Fruit fly (Drosophila melanogaster) whole organism, prepupa: ENCODE results near the gene tara.

Source experiments
- CG10631 ChIP-seq: fragments of 200-800 bp; sonication (Bioruptor generic); optimal IDR thresholded peaks from 2 replicates; lab custom pipeline; 2016; ENCODE audit warnings: missing biosample characterization, missing genetic modification characterization
- CG10669 ChIP-seq: fragments of 200-800 bp; sonication (Bioruptor generic); optimal IDR thresholded peaks from 3 replicates; lab custom pipeline; 2018; ENCODE audit warnings: missing biosample characterization, mild to moderate bottlenecking, missing genetic modification characterization, moderate library complexity
- CG11294 ChIP-seq: fragments of 200-800 bp; sonication (Bioruptor generic); IDR thresholded peaks from 2 replicates; pipeline ENCODE4 v1.3.6; 2022; ENCODE audit warnings: missing biosample characterization, missing genetic modification characterization
- CG11762 ChIP-seq: fragments of 200-800 bp; sonication (Bioruptor generic); optimal IDR thresholded peaks from 3 replicates; lab custom pipeline; 2016; ENCODE audit warnings: missing biosample characterization, missing genetic modification characterization; ENCODE audit not compliant: insufficient read depth
- CG11902 ChIP-seq: fragments of 200-800 bp; sonication (Bioruptor generic); optimal IDR thresholded peaks from 3 replicates; lab custom pipeline; 2016; ENCODE audit warnings: missing biosample characterization, missing genetic modification characterization
- CG15336 ChIP-seq: fragments of 200-800 bp; sonication (Bioruptor generic); IDR thresholded peaks from 2 replicates; pipeline ENCODE4 v1.3.6; 2022; ENCODE audit warnings: missing biosample characterization, missing genetic modification characterization
- CG1621 ChIP-seq: fragments of 200-800 bp; sonication (Bioruptor generic); optimal IDR thresholded peaks from 3 replicates; lab custom pipeline; 2018; ENCODE audit warnings: missing biosample characterization, mild to moderate bottlenecking, missing genetic modification characterization
- CG16779 ChIP-seq: fragments of 200-800 bp; sonication (Bioruptor generic); optimal IDR thresholded peaks from 3 replicates; lab custom pipeline; 2017; ENCODE audit warnings: missing biosample characterization, mild to moderate bottlenecking, missing genetic modification characterization
- CG31627 ChIP-seq: fragments of 200-800 bp; sonication (Bioruptor generic); optimal IDR thresholded peaks from 3 replicates; lab custom pipeline; 2016; ENCODE audit warnings: missing biosample characterization, missing genetic modification characterization
- CG32006 ChIP-seq: fragments of 200-800 bp; sonication (Bioruptor generic); optimal IDR thresholded peaks from 3 replicates; lab custom pipeline; 2017; ENCODE audit warnings: missing biosample characterization, mild to moderate bottlenecking, missing genetic modification characterization
- CG34406 ChIP-seq: fragments of 200-800 bp; sonication (Bioruptor generic); optimal IDR thresholded peaks from 3 replicates; lab custom pipeline; 2016; ENCODE audit warnings: missing biosample characterization, missing genetic modification characterization
- CG4318 ChIP-seq: fragments of 200-800 bp; sonication (Bioruptor generic); optimal IDR thresholded peaks from 3 replicates; lab custom pipeline; 2017; ENCODE audit warnings: missing biosample characterization, mild to moderate bottlenecking, missing genetic modification characterization
- CG6163 ChIP-seq: fragments of 200-800 bp; sonication (Bioruptor generic); IDR thresholded peaks from 3 replicates; pipeline ENCODE4 v1.3.6; 2022; ENCODE audit warnings: missing biosample characterization, missing genetic modification characterization
- CG6276 ChIP-seq: fragments of 200-800 bp; sonication (Bioruptor generic); optimal IDR thresholded peaks from 2 replicates; lab custom pipeline; 2017; ENCODE audit warnings: missing biosample characterization, mild to moderate bottlenecking, missing genetic modification characterization
- CG6792 ChIP-seq: fragments of 200-800 bp; sonication (Bioruptor generic); optimal IDR thresholded peaks from 3 replicates; lab custom pipeline; 2016; ENCODE audit warnings: missing biosample characterization, missing genetic modification characterization
- CG6854 ChIP-seq: fragments of 200-800 bp; sonication (Bioruptor generic); optimal IDR thresholded peaks from 2 replicates; lab custom pipeline; 2017; ENCODE audit warnings: missing biosample characterization, mild to moderate bottlenecking, missing genetic modification characterization
- CG8319 ChIP-seq: fragments of 200-800 bp; sonication (Bioruptor generic); optimal IDR thresholded peaks from 3 replicates; lab custom pipeline; 2016; ENCODE audit warnings: missing biosample characterization, missing genetic modification characterization
- CG8632 ChIP-seq: fragments of 200-800 bp; sonication (Bioruptor generic); optimal IDR thresholded peaks from 3 replicates; lab custom pipeline; 2016; ENCODE audit warnings: missing biosample characterization, missing genetic modification characterization
- CG9139 ChIP-seq: fragments of 200-800 bp; sonication (Bioruptor generic); optimal IDR thresholded peaks from 3 replicates; lab custom pipeline; 2017; ENCODE audit warnings: missing biosample characterization, mild to moderate bottlenecking, missing genetic modification characterization
- Eip93F ChIP-seq: fragments of 200-800 bp; sonication (Bioruptor generic); optimal IDR thresholded peaks from 2 replicates; lab custom pipeline; 2016; ENCODE audit warnings: missing biosample characterization, mild to moderate bottlenecking, missing genetic modification characterization
- Ets21C ChIP-seq: fragments of 200-800 bp; sonication (Bioruptor generic); optimal IDR thresholded peaks from 3 replicates; lab custom pipeline; 2016; ENCODE audit warnings: missing biosample characterization, missing genetic modification characterization
- Gug ChIP-seq: fragments of 200-800 bp; sonication (Bioruptor generic); IDR thresholded peaks from 2 replicates; pipeline ENCODE4 v1.3.6; 2022; ENCODE audit warnings: missing biosample characterization, missing genetic modification characterization
- Hr38 ChIP-seq: sonication (Bioruptor generic); optimal IDR thresholded peaks from 2 replicates; lab custom pipeline; 2016; ENCODE audit warnings: missing biosample characterization, missing genetic modification characterization
- Hr4 ChIP-seq: fragments of 200-800 bp; sonication (Bioruptor generic); optimal IDR thresholded peaks from 3 replicates; lab custom pipeline; 2016; ENCODE audit warnings: missing biosample characterization, missing genetic modification characterization
- Lpt ChIP-seq: fragments of 200-800 bp; sonication (Bioruptor generic); optimal IDR thresholded peaks from 3 replicates; lab custom pipeline; 2016; ENCODE audit warnings: missing biosample characterization, missing genetic modification characterization
- Met ChIP-seq: fragments of 200-800 bp; sonication (Bioruptor generic); optimal IDR thresholded peaks from 3 replicates; lab custom pipeline; 2016; ENCODE audit warnings: missing biosample characterization, missing genetic modification characterization
- OdsH ChIP-seq: fragments of 200-800 bp; sonication (Bioruptor generic); optimal IDR thresholded peaks from 3 replicates; lab custom pipeline; 2016; ENCODE audit warnings: missing biosample characterization, missing genetic modification characterization
- Smox ChIP-seq: fragments of 200-800 bp; sonication (Bioruptor generic); optimal IDR thresholded peaks from 3 replicates; lab custom pipeline; 2016; ENCODE audit warnings: missing biosample characterization, missing genetic modification characterization
- Sox14 ChIP-seq: fragments of 200-800 bp; sonication (Bioruptor generic); optimal IDR thresholded peaks from 3 replicates; lab custom pipeline; 2016; ENCODE audit warnings: missing biosample characterization, missing genetic modification characterization
- cyc ChIP-seq: fragments of 200-800 bp; sonication (Bioruptor generic); optimal IDR thresholded peaks from 3 replicates; lab custom pipeline; 2016; ENCODE audit warnings: missing biosample characterization, missing genetic modification characterization
- dac ChIP-seq: fragments of 200-800 bp; sonication (Bioruptor generic); optimal IDR thresholded peaks from 2 replicates; lab custom pipeline; 2017; ENCODE audit warnings: missing biosample characterization, mild to moderate bottlenecking, missing genetic modification characterization
- esn ChIP-seq: fragments of 200-800 bp; sonication (Bioruptor generic); optimal IDR thresholded peaks from 2 replicates; lab custom pipeline; 2016; ENCODE audit warnings: missing biosample characterization, mild to moderate bottlenecking, missing genetic modification characterization, moderate library complexity
- fd59A ChIP-seq: fragments of 200-800 bp; sonication (Bioruptor generic); optimal IDR thresholded peaks from 2 replicates; lab custom pipeline; 2017; ENCODE audit warnings: missing biosample characterization, mild to moderate bottlenecking, missing genetic modification characterization, missing genetic modification reagents
- fd85E ChIP-seq: fragments of 200-800 bp; sonication (Bioruptor generic); optimal IDR thresholded peaks from 3 replicates; lab custom pipeline; 2016; ENCODE audit warnings: missing biosample characterization, missing genetic modification characterization
- lz ChIP-seq: fragments of 200-800 bp; sonication (Bioruptor generic); optimal IDR thresholded peaks from 3 replicates; lab custom pipeline; 2016; ENCODE audit warnings: missing biosample characterization, missing genetic modification characterization
- spab ChIP-seq: fragments of 200-800 bp; sonication (Bioruptor generic); optimal IDR thresholded peaks from 2 replicates; lab custom pipeline; 2017; ENCODE audit warnings: missing biosample characterization, mild to moderate bottlenecking, missing genetic modification characterization, missing genetic modification reagents
- ss ChIP-seq, 2 experiments: fragments of 200-800 bp; sonication (Bioruptor generic); optimal IDR thresholded peaks; 2 replicates in 1 of 2; 3 replicates in 1 of 2; lab custom pipeline; 2017 to 2018; ENCODE audit warnings: mild to moderate bottlenecking in 2 of 2, missing biosample characterization in 2 of 2, missing genetic modification characterization in 2 of 2, moderate library complexity in 1 of 2
- svp ChIP-seq: fragments of 200-800 bp; sonication (Bioruptor generic); peaks from one replicate; lab custom pipeline; 2016; ENCODE audit warnings: missing biosample characterization, missing genetic modification characterization
- topi ChIP-seq: fragments of 200-800 bp; sonication (Bioruptor generic); optimal IDR thresholded peaks from 3 replicates; lab custom pipeline; 2016; ENCODE audit warnings: missing biosample characterization, missing genetic modification characterization
- vri ChIP-seq: fragments of 200-800 bp; sonication (Bioruptor generic); optimal IDR thresholded peaks from 3 replicates; lab custom pipeline; 2016; ENCODE audit warnings: missing biosample characterization, mild to moderate bottlenecking, missing genetic modification characterization

Gene tara

DNA sequence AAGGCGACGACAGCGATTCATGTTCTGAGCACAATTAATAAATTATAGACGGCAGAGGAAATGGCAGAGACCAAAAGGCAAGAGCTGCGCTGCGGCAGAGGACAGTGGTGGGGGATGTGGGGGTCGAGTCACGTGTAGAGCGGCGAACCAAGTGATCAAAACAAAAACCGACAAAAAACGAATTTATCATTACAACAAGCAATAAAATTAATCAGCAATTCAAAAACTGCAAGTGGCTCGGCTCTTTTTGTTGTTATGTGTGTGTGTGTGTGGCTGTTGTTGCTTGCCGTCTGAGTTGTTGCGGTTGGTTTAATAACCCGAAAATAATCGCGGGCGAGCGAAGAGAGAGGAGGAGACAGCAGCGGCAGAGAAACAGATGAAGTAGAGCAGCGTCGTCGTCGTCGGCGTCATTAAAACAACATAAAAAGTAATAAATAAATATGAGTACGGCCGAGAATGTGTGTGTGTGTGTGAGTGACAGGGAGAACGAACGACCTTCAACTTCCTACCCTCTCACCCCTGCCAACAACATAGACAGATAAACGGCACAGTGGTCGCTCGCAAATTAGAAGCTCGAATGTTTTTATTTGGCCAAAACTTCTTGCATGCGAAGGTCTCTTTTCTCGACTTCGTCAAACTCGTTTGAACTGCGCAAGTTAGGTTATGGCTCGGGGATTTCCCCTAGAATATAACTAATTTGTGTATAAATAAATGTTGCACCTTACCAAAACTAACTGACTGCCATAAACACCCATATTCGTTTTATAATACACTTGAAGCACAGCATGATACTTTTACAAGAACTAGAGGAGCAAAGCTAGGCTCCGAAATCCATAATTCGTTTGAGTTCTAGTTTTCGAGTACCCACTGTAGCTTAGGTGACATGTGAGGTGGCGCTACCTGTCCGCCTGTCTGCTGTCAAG is 6.2 kb downstream of the tara start (continued):
- TF ChIP-seq Met (GFP tag; lab: Kevin White, UChicago) = peak; percentile 65
- TF ChIP-seq CG34406 (GFP tag; lab: Kevin White, UChicago) = peak; percentile 43
- TF ChIP-seq vri = peak; percentile 69
- peak; percentile 27 for TF ChIP-seq CG6854 (GFP tag; lab: Kevin White, UChicago)
- peak; percentile 43 for TF ChIP-seq Lpt (GFP tag; lab: Kevin White, UChicago)
- no peak for TF ChIP-seq fd85E (GFP tag; lab: Kevin White, UChicago)
- peak; percentile 79 for TF ChIP-seq OdsH (GFP tag; lab: Kevin White, UChicago)
- TF ChIP-seq CG8632 = peak; percentile 70
- peak; percentile 88 for TF ChIP-seq CG32006 (GFP tag; lab: Kevin White, UChicago)
- TF ChIP-seq Smox = peak; percentile 50
- peak; percentile 62 for TF ChIP-seq CG31627 (GFP tag; lab: Kevin White, UChicago)
- TF ChIP-seq CG6163 (GFP tag; lab: Robert Waterston, UW) = no peak
- peak; percentile 73 for TF ChIP-seq CG10631 (GFP tag; lab: Kevin White, UChicago)
- TF ChIP-seq Sox14 = peak; percentile 64
- no peak for TF ChIP-seq Hr38 (GFP tag; lab: Kevin White, UChicago)
- peak; percentile 71 for TF ChIP-seq CG11902
- TF ChIP-seq Ets21C (GFP tag; lab: Kevin White, UChicago) = peak; percentile 58
- peak; percentile 33 for TF ChIP-seq CG1621 (tag; lab: Kevin White, UChicago)
- peak; percentile 13 for TF ChIP-seq CG9139 (GFP tag; lab: Kevin White, UChicago)
- no peak for TF ChIP-seq CG11294 (GFP tag; lab: Robert Waterston, UW)
- peak; percentile 76 for TF ChIP-seq fd59A (GFP tag; lab: Kevin White, UChicago)
- peak; percentile 42 for TF ChIP-seq cyc (GFP tag; lab: Kevin White, UChicago)
- TF ChIP-seq Hr4 (GFP tag; lab: Kevin White, UChicago) = peak; percentile 85
- TF ChIP-seq topi (GFP tag; lab: Kevin White, UChicago) = peak; percentile 70
- TF ChIP-seq CG8319 (GFP tag; lab: Kevin White, UChicago) = peak; percentile 48
- TF ChIP-seq CG6792 (GFP tag; lab: Kevin White, UChicago) = peak; percentile 60
- peak; percentile 72 for TF ChIP-seq CG4318 (GFP tag; lab: Kevin White, UChicago)
- peak; percentile 44 for TF ChIP-seq dac (GFP tag; lab: Kevin White, UChicago)
- TF ChIP-seq CG11762 (GFP tag; lab: Kevin White, UChicago) = peak; percentile 57
- TF ChIP-seq Gug (GFP tag; lab: Robert Waterston, UW) = no peak

dm6 chr3R:16232569-16232968 is 7.1 kb downstream of the tara start:
- peak; percentile 44 for TF ChIP-seq CG6276
- no peak for TF ChIP-seq spab (GFP tag; lab: Kevin White, UChicago)
- TF ChIP-seq CG8319 (GFP tag; lab: Kevin White, UChicago) = no peak
- no peak for TF ChIP-seq Gug (GFP tag; lab: Robert Waterston, UW)
- no peak for TF ChIP-seq Smox
- peak; percentile 88 for TF ChIP-seq CG6854 (GFP tag; lab: Kevin White, UChicago)
- TF ChIP-seq CG10631 (GFP tag; lab: Kevin White, UChicago) = no peak
- no peak for TF ChIP-seq vri
- no peak for TF ChIP-seq CG10669 (GFP tag; lab: Kevin White, UChicago)
- no peak for TF ChIP-seq esn
- TF ChIP-seq CG15336 (GFP tag; lab: Robert Waterston, UW) = no peak
- peak; percentile 18 for TF ChIP-seq CG16779 (tag; lab: Kevin White, UChicago)
- TF ChIP-seq Ets21C (GFP tag; lab: Kevin White, UChicago) = no peak
- peak; percentile 36 for TF ChIP-seq Lpt (GFP tag; lab: Kevin White, UChicago)
- TF ChIP-seq ss (GFP tag; optimal IDR thresholded peaks at IDR 0.05; lab: Kevin White, UChicago) = peak; percentile 23 to 41
- TF ChIP-seq Eip93F (GFP tag; lab: Kevin White, UChicago) = peak; percentile 18
- TF ChIP-seq lz = no peak
- no peak for TF ChIP-seq svp (GFP tag; lab: Kevin White, UChicago)
- TF ChIP-seq, all 60 proteins: peak for 6
